Worm (Caenorhabditis elegans) whole organism, L2 larva: ENCODE measurements around the gene B0457.4.

ENCODE experiments used
- C34F6.9 ChIP-seq: fragments of 150-350 bp; optimal IDR thresholded peaks from 2 replicates; lab custom pipeline; 2014; ENCODE audit warnings: missing biosample characterization, missing genetic modification characterization
- F13H6.1 ChIP-seq: sonication (generic microtip); optimal IDR thresholded peaks from 2 replicates; lab custom pipeline; 2016; ENCODE audit warnings: missing genetic modification characterization, missing compliant biosample characterization
- Y55F3AM.14 ChIP-seq: fragments of 200-800 bp; sonication (Bioruptor generic); optimal IDR thresholded peaks from 2 replicates; lab custom pipeline; 2018; ENCODE audit warnings: mild to moderate bottlenecking, missing genetic modification characterization, missing compliant biosample characterization
- ZK546.5 ChIP-seq: sonication (generic microtip); optimal IDR thresholded peaks from 2 replicates; lab custom pipeline; 2017; ENCODE audit warnings: missing biosample characterization, missing genetic modification characterization
- alr-1 ChIP-seq: fragments of 150-350 bp; optimal IDR thresholded peaks from 2 replicates; lab custom pipeline; 2014; ENCODE audit warnings: missing biosample characterization, missing genetic modification characterization
- aly-2 ChIP-seq: fragments of 150-350 bp; optimal IDR thresholded peaks from 2 replicates; lab custom pipeline; 2014; ENCODE audit warnings: missing biosample characterization, missing genetic modification characterization
- ama-1 ChIP-seq: fragments of 150-350 bp; optimal IDR thresholded peaks from 2 replicates; lab custom pipeline; 2018; ENCODE audit warnings: inconsistent platforms
- blmp-1 ChIP-seq: sonication (generic microtip); optimal IDR thresholded peaks from 2 replicates; lab custom pipeline; 2017; ENCODE audit warnings: missing genetic modification characterization, mild to moderate bottlenecking, missing compliant biosample characterization, antibody characterized with exemption, moderate library complexity; ENCODE audit not compliant: insufficient read depth
- ceh-16 ChIP-seq: fragments of 150-350 bp; optimal IDR thresholded peaks from 2 replicates; lab custom pipeline; 2014; ENCODE audit warnings: missing biosample characterization, missing genetic modification characterization
- ceh-82 ChIP-seq: fragments of 150-350 bp; optimal IDR thresholded peaks from 2 replicates; lab custom pipeline; 2014; ENCODE audit warnings: missing biosample characterization, missing genetic modification characterization
- crh-2 ChIP-seq: sonication (generic microtip); optimal IDR thresholded peaks from 2 replicates; lab custom pipeline; 2017; ENCODE audit warnings: missing biosample characterization, missing genetic modification characterization
- dmd-4 ChIP-seq: sonication (generic microtip); optimal IDR thresholded peaks from 2 replicates; lab custom pipeline; 2017; ENCODE audit warnings: missing biosample characterization, missing genetic modification characterization
- egl-27 ChIP-seq: sonication (generic microtip); optimal IDR thresholded peaks from 3 replicates; lab custom pipeline; 2017; ENCODE audit warnings: missing biosample characterization, missing genetic modification reagents, missing genetic modification characterization
- fos-1 ChIP-seq: fragments of 150-350 bp; optimal IDR thresholded peaks from 2 replicates; lab custom pipeline; 2014; ENCODE audit warnings: missing biosample characterization, missing genetic modification characterization
- gmeb-1 ChIP-seq: fragments of 150-350 bp; optimal IDR thresholded peaks from 2 replicates; lab custom pipeline; 2014; ENCODE audit warnings: missing biosample characterization, missing genetic modification characterization
- lin-11 ChIP-seq: fragments of 150-350 bp; sonication (generic microtip); optimal IDR thresholded peaks from 2 replicates; lab custom pipeline; 2014; ENCODE audit warnings: missing biosample characterization, missing genetic modification characterization, inconsistent platforms, mixed read lengths
- lin-13 ChIP-seq: fragments of 150-350 bp; optimal IDR thresholded peaks from 2 replicates; lab custom pipeline; 2014; ENCODE audit warnings: missing biosample characterization, missing genetic modification reagents, missing genetic modification characterization
- lin-39 ChIP-seq: fragments of 150-350 bp; optimal IDR thresholded peaks from 2 replicates; lab custom pipeline; 2014; ENCODE audit warnings: missing biosample characterization, missing genetic modification reagents, missing genetic modification characterization
- lsy-2 ChIP-seq, 2 experiments: fragments of 150-350 bp in 1 of 2; sonication (generic microtip) in 1 of 2; optimal IDR thresholded peaks; 2 replicates each; lab custom pipeline; 2014 to 2017; ENCODE audit warnings: missing biosample characterization in 2 of 2, missing genetic modification characterization in 2 of 2
- nhr-10 ChIP-seq: sonication (generic microtip); optimal IDR thresholded peaks from 2 replicates; lab custom pipeline; 2017; ENCODE audit warnings: missing biosample characterization, missing genetic modification characterization
- nhr-11 ChIP-seq: fragments of 150-350 bp; optimal IDR thresholded peaks from 2 replicates; lab custom pipeline; 2014; ENCODE audit warnings: missing biosample characterization, missing genetic modification characterization
- nhr-12 ChIP-seq: fragments of 150-350 bp; optimal IDR thresholded peaks from 2 replicates; lab custom pipeline; 2014; ENCODE audit warnings: missing biosample characterization, missing genetic modification characterization
- nhr-129 ChIP-seq: fragments of 150-350 bp; optimal IDR thresholded peaks from 2 replicates; lab custom pipeline; 2014; ENCODE audit warnings: missing biosample characterization, missing genetic modification characterization
- nhr-21 ChIP-seq: fragments of 150-350 bp; optimal IDR thresholded peaks from 2 replicates; lab custom pipeline; 2014; ENCODE audit warnings: missing biosample characterization, missing genetic modification characterization
- nhr-237 ChIP-seq: fragments of 150-350 bp; optimal IDR thresholded peaks from 2 replicates; lab custom pipeline; 2014; ENCODE audit warnings: missing biosample characterization, missing genetic modification characterization
- nhr-25 ChIP-seq: fragments of 150-350 bp; sonication (generic microtip); optimal IDR thresholded peaks from 3 replicates; lab custom pipeline; 2014; ENCODE audit warnings: missing biosample characterization, missing genetic modification characterization
- nhr-6 ChIP-seq: fragments of 150-350 bp; optimal IDR thresholded peaks from 2 replicates; lab custom pipeline; 2014; ENCODE audit warnings: missing biosample characterization, missing genetic modification characterization
- nhr-77 ChIP-seq: fragments of 150-350 bp; optimal IDR thresholded peaks from 2 replicates; lab custom pipeline; 2014; ENCODE audit warnings: missing biosample characterization, missing genetic modification characterization
- sem-4 ChIP-seq: fragments of 150-350 bp; optimal IDR thresholded peaks from 2 replicates; lab custom pipeline; 2014; ENCODE audit warnings: missing biosample characterization, missing genetic modification reagents, missing genetic modification characterization
- skn-1 ChIP-seq: sonication (generic microtip); optimal IDR thresholded peaks from 2 replicates; lab custom pipeline; 2017; ENCODE audit warnings: missing biosample characterization, missing genetic modification characterization
- sma-3 ChIP-seq: sonication (generic microtip); optimal IDR thresholded peaks from 2 replicates; lab custom pipeline; 2016; ENCODE audit warnings: missing genetic modification reagents, missing genetic modification characterization, missing compliant biosample characterization
- sma-9 ChIP-seq, 2 experiments: fragments of 150-350 bp in 1 of 2; sonication (generic microtip) in 1 of 2; optimal IDR thresholded peaks; 2 replicates each; lab custom pipeline; 2014 to 2016; ENCODE audit warnings: missing genetic modification characterization in 2 of 2, mild to moderate bottlenecking in 1 of 2, missing biosample characterization in 1 of 2, missing compliant biosample characterization in 1 of 2, missing genetic modification reagents in 1 of 2, moderate library complexity in 1 of 2
- snpc-4 ChIP-seq: fragments of 150-350 bp; optimal IDR thresholded peaks from 2 replicates; lab custom pipeline; 2014; ENCODE audit warnings: missing biosample characterization, missing genetic modification characterization
- unc-39 ChIP-seq: fragments of 150-350 bp; optimal IDR thresholded peaks from 2 replicates; lab custom pipeline; 2014; ENCODE audit warnings: missing biosample characterization, missing genetic modification characterization
- unc-55 ChIP-seq: fragments of 150-350 bp; sonication (generic microtip); optimal IDR thresholded peaks from 3 replicates; lab custom pipeline; 2014; ENCODE audit warnings: missing biosample characterization, missing genetic modification reagents, missing genetic modification characterization
- zag-1 ChIP-seq: fragments of 150-350 bp; optimal IDR thresholded peaks from 2 replicates; lab custom pipeline; 2014; ENCODE audit warnings: missing biosample characterization, missing genetic modification characterization
- ztf-1 ChIP-seq: fragments of 200-800 bp; sonication (Bioruptor generic); conservative IDR thresholded peaks from 2 replicates; pipeline ENCODE4 v1.3.6; 2022; ENCODE audit warnings: missing genetic modification characterization, missing compliant biosample characterization
- ztf-4 ChIP-seq: fragments of 150-350 bp; optimal IDR thresholded peaks from 2 replicates; lab custom pipeline; 2014; ENCODE audit warnings: missing biosample characterization, missing genetic modification characterization

Gene B0457.4

DNA sequence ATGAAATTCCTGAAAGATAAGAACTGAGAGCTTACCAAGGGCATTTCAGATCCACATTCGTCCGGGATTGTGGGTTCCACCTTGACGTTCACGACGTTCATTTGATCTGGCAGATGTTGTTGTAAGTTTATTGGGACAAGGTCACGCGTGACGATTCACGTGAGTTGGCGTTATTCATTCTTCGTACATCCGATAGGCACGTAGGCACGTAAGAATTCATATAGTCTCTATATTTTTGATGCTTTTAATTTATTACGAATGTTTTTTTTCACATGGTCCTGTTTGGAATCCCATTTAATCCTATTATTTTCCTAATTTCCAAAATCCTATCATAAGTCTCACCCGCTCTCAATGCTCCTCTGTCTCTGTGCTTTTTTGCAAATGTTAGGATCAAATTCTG lies at the start of gene B0457.4:
Gene B0457.4, minus strand, starts transcription at position 101 of the 400 bp plus-strand sequence.
- TF ChIP-seq sem-4 (tag; lab: Kevin White, UChicago) (no peak), aly-2 (tag; lab: Kevin White, UChicago) (no peak), unc-55 (GFP tag; lab: Kevin White, UChicago) (no peak), lin-13 (no peak), nhr-10 (no peak)

DNA sequence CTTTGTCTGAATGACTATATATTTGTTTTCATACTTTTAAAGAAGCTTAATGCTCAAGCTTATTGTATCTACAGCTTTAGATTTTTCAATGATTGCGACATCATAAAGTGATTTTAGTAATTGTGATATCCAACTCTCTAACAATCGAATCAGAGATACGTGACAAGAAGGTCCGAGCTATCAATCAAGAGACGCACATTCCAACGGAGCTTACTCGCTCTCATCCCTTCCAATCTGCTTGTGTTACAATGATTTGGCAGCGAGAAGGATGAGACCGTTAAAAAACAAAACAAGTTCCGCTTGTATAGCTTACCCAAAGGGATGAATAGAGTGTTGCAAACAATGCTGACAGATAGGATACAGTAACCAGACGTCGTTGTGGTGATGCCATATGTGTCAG lies 49.6 kb upstream of the B0457.4 start:
- no peak for TF ChIP-seq blmp-1 (tag; lab: Kevin White, UChicago)
- TF ChIP-seq ama-1 (lab: Kevin White, UChicago) = peak; percentile 9
- TF ChIP-seq sma-9 (GFP tag; optimal IDR thresholded peaks at IDR 0.05; lab: Kevin White, UChicago) = peak; percentile 12
- TF ChIP-seq sma-9 (tag; optimal IDR thresholded peaks at IDR 0.05; lab: Kevin White, UChicago) = no peak
- TF ChIP-seq nhr-6 = no peak
- TF ChIP-seq nhr-129 (tag; lab: Kevin White, UChicago) = peak; percentile 73
- TF ChIP-seq dmd-4 = no peak
- no peak for TF ChIP-seq nhr-11 (tag; lab: Kevin White, UChicago)
- no peak for TF ChIP-seq sma-3
- TF ChIP-seq, all 48 proteins: peak for 3

DNA sequence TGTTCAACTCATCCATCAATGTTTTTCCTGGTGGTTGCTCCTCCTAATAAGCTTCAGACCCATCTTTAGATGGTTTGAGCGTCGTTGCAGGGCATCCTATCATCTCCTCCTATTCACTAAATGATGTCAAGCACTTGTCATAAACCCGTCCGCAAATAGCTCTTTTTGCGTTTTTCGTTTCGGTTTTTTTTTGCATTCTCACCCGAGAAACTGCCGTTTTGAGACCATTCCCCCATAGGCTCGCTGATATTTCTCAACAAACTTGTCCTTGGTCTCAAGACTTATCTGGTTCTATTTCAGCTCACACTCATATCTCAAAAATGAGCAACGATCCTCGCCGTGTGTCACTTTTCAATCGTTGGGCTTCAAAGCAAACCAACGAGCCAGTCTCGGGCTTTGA lies 48.6 kb upstream of the B0457.4 start, which contains the start of gene cal-2:
Gene cal-2, plus strand, starts transcription at position 301 of the 400 bp plus-strand sequence.
- no peak for TF ChIP-seq nhr-12
- no peak for TF ChIP-seq nhr-129 (tag; lab: Kevin White, UChicago)
- TF ChIP-seq unc-55 (GFP tag; lab: Kevin White, UChicago) = no peak
- TF ChIP-seq egl-27 (tag; lab: Kevin White, UChicago) = no peak
- no peak for TF ChIP-seq nhr-10
- TF ChIP-seq ama-1 (lab: Kevin White, UChicago) = no peak
- TF ChIP-seq nhr-77 = no peak
- TF ChIP-seq unc-39 = no peak
- TF ChIP-seq F13H6.1 (tag; lab: Kevin White, UChicago) = no peak
- TF ChIP-seq nhr-21 (tag; lab: Kevin White, UChicago) = no peak
- TF ChIP-seq ztf-1 (GFP tag; lab: Robert Waterston, UW) = no peak
- no peak for TF ChIP-seq lin-11 (tag; lab: Kevin White, UChicago)
- no peak for TF ChIP-seq sma-3

DNA sequence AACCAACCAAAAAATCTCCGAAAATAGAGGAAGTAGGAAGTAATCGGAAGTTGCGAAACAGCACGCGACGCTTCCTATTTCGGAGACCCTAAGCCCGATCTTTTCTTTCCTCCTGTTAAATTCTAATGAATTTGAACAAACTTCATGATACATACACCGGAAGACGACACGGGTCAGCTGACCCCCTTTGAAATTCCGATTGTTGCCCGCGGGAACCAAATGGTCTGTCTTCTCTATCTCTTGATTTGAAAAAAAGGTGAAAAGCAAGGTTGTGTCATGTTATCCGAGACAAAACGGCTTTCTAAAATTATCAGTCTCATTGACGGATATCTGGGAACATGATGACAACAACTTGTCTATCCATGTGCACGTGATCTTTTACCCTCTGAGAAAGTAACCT lies 47.3 kb upstream of the B0457.4 start:
- TF ChIP-seq F13H6.1 (tag; lab: Kevin White, UChicago) (peak; percentile 65), ama-1 (lab: Kevin White, UChicago) (peak; percentile 4), C34F6.9 (tag; lab: Kevin White, UChicago) (peak; percentile 22), gmeb-1 (tag; lab: Kevin White, UChicago) (no peak), ceh-82 (no peak), lsy-2 (tag; optimal IDR thresholded peaks at IDR 0.05; lab: Kevin White, UChicago) (peak in 1 of 2 experiments; percentile 20), ceh-16 (no peak), nhr-129 (tag; lab: Kevin White, UChicago) (peak; percentile 77), sma-9 (GFP tag; optimal IDR thresholded peaks at IDR 0.05; lab: Kevin White, UChicago) (peak; percentile 61), sma-9 (tag; optimal IDR thresholded peaks at IDR 0.05; lab: Kevin White, UChicago) (no peak), nhr-11 (tag; lab: Kevin White, UChicago) (no peak), blmp-1 (tag; lab: Kevin White, UChicago) (no peak)
- TF ChIP-seq, all 48 proteins: peak for 6

DNA sequence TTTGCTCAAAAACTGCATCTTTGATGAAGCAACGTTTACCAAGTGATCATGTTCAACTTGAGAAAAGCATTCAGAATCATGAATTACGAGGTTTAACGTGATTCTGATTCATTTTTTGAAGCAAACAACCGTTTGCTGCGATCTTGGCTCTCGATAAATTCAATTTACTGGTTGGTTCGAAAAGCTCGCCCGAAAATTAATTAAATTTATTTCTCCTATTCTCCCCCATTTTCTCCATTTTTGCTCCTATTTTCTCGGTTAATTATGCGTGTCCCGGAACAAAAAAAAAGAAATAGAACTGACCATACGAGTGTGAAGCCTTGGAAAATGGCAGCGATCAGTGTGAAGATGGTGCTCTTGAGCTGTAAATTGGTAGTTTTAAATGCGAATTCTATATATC lies 45.1 kb upstream of the B0457.4 start:
- TF ChIP-seq crh-2 (tag; lab: Kevin White, UChicago) (no peak), nhr-25 (tag; lab: Kevin White, UChicago) (no peak), dmd-4 (no peak), lin-39 (no peak), alr-1 (no peak), blmp-1 (tag; lab: Kevin White, UChicago) (no peak), unc-39 (no peak), ZK546.5 (no peak), fos-1 (tag; lab: Kevin White, UChicago) (no peak), ztf-4 (tag; lab: Kevin White, UChicago) (no peak), skn-1 (tag; lab: Kevin White, UChicago) (no peak), snpc-4 (tag; lab: Kevin White, UChicago) (no peak), zag-1 (tag; lab: Kevin White, UChicago) (no peak), nhr-237 (tag; lab: Kevin White, UChicago) (no peak), nhr-77 (no peak), Y55F3AM.14 (GFP tag; lab: Kevin White, UChicago) (no peak), lin-11 (tag; lab: Kevin White, UChicago) (no peak)
